Worm (Caenorhabditis elegans): ENCODE results near the gene F49C5.16.

DNA sequence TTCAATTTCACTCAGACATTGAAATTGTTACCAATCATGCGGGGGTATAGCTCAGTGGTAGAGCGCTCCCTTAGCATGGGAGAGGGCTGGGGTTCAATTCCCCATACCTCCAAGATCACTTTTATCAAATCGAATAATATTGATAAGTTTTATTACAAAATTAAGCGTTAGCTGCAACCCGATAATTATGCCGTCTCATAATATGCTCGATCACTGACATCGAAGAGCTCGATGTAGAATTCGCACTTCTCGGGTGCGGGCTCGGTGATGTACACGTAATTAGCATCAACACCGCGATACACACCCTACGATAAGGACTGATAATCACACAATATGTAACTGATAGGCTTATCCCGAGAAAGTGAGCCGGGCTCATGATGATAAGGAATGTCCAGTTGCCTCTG, 5.1 kb upstream of the F49C5.16 start:
- TF ChIP-seq him-1 (tag; optimal IDR thresholded peaks at IDR 0.05) (no peak), dao-5 (tag; optimal IDR thresholded peaks at IDR 0.05) (no peak)

All from whole organism, L4/young adult.